Fruit fly (Drosophila melanogaster) ovary, adult (tissue): ENCODE data around the gene Rpn1.

ENCODE experiments used
- CG17801 ChIP-seq: fragments of 200-800 bp; optimal IDR thresholded peaks from 2 replicates; lab custom pipeline; 2019; ENCODE audit warnings: missing biosample characterization, mild to moderate bottlenecking, missing genetic modification characterization, moderate library complexity; ENCODE audit not compliant: partially characterized antibody

Rpn1 gene

DNA sequence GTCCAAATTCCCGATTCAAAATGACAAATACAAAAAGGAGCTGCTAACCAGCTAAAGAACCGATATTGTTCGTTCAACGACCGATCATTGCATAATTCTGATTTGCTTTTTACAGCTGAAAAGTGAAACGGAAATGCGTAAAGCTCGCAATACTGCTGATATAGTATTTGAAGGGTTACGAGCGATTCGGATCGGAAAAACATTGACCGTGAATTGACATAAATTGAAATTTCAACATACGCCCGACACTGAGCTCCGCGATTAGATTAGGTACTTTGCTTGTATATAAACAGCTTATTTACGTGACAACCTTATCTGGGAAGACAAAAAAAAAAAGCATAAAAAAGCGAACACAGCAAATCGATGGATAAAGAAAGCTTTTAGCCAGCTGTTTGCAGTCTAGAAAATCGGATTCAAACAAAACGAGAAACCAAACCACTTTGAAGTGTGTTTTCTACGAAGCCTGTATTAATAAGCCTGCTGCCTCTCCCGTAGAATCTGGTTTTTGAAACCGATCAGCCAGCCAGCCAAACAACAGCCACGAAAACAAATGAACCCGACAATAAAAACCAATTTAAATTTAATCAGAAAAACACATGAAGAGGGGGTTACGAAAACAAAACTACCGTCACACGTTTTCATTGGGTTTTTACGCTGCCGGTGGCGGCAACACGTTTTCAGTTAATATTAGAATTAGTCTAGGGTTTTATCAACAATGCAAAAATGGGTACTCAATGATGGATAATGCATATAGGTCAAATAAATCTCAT is 13.2 kb upstream of the Rpn1 start:
- no peak for TF ChIP-seq CG17801

DNA sequence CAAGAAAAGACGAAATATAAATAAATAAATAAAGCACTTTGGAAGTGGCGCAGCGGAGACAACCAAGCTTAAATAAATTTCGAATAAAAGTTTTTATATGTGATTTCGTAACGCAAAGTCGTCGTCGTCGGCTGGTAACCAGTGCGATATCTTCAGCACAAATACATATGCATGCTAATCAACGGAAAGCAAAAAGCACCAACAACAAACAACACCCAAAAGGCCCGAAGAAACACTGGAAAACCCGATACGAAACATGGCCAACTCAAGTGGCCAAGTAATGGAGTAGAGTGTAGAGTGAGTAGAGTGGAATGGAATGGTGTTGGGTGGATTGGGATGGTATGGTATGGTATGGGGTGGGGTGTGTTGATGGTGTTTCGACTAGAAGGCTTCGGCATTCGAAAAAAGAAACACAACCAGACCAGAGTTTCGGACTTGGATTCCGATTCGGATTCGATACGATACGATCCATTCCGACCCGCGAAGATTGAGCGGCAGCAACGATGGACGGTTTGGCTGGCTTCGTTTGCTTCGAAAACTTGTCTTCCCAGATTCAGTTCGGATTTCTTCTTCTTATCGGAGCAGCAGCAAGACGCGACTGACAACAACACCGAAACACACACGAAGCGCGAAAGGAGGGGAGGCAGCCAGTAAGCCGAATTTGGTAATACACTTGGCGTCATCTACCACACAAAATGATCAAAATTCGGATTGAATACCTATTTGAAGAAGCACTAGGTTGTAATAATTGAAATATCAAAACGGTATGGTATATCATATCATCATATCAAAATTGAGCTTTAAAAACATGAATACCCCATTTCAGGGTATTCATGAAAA is 12.1 kb upstream of the Rpn1 start:
- TF ChIP-seq CG17801, result peak; percentile 50

DNA sequence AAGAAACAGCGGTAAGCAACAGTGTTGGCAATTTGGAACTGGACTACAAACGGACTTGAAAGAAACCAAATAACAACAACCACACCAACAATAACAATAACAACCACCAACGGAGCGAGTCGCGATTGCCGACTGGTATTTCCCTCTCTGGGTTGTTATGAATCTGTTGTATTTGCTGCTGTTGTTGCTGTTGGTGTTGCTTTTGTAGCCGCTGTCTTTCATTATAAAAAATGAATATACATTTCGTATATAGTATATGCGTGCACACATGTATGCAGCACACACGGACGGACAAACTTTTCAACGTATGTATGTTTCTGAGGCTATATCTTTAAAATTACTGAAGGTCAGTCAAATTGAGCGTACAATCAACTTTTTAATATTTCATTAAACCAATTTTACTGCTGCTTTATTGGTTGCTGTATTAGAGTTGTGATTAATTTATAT is 11.4 kb upstream of the Rpn1 start:
- TF ChIP-seq CG17801, result no peak

DNA sequence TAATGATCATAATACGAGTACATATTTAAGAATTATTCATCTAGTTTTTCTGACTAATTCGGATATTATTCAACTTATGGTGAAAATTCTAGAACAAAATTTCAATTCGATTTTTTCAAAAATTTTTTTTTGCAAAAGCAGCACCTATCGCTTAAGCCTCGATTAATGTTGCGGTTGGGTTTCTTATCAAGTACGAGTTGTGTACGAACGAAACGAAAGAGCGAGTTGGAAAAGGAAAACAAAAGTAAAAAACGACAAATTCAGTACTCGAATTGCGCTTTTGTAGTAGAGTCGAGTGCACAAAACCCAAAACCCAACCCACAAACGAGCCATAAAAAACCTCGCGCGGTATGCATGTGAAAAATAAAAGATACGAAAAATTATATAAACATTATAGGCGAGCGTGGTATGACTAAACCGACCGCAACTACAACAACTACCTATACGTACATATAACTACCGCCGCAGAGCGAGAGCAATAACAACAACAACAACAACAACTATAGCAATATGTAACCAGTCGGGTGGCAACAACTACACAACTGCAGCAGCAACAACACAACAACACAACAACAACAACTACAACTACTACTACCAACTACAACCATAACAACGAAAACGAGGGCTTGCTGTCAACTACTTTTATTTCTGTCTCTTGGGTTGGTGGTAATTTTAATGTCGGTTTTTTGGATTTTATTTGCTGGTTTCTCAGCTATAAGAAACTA is 10.3 kb upstream of the Rpn1 start:
- TF ChIP-seq CG17801, result peak; percentile 25

DNA sequence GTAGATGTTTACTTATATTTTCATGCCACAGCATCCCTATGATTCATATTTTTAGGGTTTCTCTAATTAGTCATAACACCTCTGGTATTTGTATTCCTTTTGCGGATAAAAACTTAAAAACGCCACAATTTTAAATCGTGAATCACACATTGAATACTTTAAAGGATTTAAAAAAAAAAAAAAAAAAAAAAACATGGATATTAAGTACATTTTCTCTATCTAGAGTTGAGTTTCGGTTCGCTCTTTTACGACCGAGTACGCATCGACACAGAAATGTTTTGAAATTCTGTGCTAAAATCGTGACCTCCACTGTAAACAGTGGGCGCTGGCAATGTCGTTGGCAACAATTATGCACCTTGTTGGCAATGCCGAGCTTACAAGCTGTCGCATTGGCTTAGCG is 9.4 kb upstream of the Rpn1 start:
- TF ChIP-seq CG17801, result no peak

DNA sequence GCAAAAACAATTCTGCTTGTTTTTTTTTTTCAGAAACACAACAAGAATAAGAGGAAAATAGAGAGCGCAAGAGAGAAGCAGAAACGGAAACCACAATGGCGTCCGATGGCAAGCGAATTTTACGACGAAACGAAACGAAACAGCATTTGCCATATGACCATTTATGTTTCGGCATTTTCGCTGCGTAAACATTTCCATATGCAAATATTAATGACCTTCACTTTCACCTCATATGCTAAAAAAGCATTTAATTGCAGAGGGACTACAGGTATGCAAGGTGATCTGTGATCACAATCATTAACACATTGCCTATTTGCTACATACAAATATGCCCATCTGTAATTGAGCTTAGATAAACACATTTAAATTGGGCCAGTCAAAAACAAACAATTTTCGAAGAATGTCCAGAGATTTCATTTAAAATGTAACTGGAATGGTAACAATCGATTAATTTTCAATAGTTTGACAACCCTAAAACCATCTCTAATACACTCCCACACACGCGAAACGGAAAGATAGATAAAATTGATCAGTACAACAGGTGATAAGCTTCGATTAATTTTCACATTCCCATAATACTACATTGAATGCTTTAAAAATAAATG is 8.6 kb upstream of the Rpn1 start:
- TF ChIP-seq CG17801, result peak; percentile 59

DNA sequence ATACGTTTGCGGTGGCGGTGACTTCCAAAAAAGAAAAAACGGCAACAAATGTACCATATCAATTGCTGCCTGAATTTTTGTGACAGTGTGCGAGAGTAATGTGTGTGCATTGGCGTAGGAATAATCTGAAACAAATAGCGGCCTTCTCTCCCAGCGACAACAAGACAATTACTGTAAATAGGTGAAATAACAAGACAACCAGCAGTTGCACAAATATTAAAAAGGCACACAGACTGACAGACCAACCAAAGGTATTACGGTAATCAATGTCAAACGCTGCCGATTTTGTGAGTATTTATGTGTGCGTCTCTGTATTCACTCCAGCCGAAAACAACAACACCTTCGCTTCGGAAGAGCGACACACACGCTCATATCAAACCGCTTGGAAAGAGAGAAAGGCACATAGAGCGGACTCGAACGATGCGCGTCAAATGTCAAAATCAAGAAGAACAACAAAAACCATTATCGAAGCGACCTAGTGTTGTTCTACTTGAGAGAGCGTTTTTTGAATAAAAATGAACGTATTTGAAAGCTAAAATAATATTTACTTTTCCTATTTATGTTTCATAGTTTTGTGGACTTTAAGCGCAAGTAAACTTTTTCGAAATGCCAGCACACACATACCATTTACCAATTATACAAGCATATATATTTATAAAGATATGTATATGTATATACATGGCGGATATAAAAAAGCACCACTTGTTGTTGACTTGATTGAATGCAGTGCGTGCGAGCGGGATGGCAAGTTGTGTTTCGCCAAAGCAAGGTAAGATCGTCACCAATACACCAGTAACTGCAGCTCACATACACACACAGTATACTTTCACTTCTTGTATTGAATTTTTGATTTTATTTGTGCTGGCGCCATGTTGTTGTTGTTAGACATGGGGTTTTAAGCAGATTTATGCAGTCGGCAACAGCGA is 7.8 kb upstream of the Rpn1 start:
- no peak for TF ChIP-seq CG17801

DNA sequence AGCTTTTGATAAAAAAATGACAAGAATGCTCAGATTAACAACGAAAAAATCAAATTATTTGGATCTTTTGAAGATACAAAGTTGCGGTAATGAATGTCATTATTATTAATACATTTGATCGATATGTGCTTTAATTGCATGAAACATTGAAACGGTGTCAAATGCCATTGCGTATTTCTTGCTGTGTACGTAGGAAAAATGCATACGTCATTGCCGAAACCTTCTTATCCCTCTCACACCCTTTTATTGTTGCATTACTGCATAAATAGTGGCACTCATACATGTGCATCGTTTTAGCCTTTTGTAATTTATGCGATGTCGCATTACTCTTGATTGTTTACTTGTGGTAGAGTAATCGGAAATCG is 7.2 kb upstream of the Rpn1 start:
- TF ChIP-seq CG17801, result no peak

DNA sequence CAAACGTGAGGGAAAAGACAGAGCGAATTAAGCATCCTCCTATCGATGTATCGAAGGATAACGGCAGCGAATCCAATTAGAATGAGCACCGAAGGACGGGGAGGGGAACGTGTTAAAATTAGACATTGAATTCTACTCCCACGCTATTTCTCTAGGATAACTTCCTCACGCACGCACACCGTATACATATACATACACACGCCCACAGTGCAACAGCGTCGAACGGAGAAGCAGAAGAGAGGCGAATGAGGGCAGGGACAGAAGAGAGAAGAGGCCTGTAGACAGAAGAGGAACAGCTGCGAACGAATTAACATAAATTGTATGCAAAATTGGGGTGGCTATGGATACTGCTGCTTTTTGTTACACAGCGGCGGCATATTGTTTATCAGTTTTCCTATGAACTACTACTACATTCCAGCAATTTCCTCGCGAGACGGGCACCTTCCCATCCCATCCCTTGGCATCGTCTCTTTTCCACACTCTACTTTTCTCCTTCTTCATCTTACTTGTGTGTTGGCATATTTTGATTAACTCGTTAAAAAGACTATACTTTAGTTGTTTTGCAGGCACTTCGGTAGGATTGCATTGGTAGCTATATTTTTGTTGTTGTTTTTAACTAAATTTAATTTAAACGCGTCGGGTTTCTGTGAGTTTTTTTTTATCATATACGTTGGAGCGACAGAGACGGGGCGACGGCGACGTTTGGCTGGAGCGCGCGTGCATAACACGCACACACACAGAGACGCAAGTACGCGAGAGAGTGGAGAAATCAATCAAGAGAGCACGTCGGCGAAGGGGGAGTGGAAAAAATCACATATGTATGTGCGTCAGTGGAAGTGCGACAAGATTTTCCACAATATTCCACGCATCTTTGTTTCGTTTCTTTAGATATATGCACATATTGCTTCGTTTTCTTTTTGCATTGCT is 6.4 kb upstream of the Rpn1 start:
- no peak for TF ChIP-seq CG17801

DNA sequence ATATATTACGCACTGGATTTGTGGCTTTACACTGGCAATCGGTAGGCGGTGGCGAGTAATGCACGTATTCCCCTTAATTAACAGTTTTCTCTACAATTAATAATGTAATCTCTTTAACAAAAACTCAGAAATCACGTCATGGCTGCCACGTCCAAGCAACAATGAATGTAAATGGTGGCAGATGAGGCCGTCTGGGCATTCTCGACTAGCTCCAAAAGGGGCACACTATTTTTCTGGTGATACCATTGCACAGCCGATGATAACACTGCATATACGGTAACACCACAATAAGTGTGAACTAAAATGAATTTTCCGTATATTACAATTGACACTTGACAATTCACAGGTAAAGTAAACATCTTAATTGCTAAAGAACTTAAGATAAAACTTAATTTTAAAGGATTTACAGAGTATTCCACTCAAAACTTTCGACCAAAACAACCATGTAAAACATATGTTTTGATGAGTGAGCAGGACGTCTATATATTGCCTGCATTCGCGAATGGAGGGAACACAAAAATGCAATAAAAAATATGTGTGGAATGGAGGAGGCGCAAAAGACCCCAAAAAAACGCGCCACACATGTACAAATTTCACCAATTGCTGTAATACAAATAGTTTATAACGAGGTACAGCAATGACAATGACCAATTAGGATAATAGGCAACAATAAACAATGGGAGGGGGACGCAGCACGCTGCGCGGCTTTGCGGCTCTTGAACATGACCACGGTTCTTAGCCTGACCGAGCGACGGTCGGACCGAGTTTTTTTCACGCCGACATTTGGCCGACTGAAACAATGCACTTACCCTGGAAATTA is 5.4 kb upstream of the Rpn1 start:
- no peak for TF ChIP-seq CG17801

DNA sequence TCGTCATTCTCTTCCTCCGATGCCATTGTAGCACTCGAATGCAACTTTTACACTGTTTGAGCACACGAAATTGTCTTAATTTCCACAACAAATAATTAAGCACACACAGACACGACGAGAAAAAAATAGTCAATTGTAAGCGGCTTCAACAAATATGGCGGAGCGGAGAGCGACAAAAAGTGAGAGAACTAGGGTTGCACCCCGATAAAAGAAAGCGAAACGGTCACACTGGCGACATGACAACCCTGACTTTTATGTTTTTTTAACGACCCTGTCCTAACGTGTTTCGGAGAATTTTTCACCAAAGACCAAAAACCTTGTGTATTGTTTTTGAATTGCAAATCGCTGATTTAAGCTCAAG is 4.8 kb upstream of the Rpn1 start, which contains the start of the genes Mi-2 and Prp3:
Gene Mi-2 (minus strand): TSS at position 162 of the 361 bp plus-strand sequence.
Gene Prp3 (plus strand): TSS at position 247 of the 361 bp plus-strand sequence.
- peak; percentile 46 for TF ChIP-seq CG17801

DNA sequence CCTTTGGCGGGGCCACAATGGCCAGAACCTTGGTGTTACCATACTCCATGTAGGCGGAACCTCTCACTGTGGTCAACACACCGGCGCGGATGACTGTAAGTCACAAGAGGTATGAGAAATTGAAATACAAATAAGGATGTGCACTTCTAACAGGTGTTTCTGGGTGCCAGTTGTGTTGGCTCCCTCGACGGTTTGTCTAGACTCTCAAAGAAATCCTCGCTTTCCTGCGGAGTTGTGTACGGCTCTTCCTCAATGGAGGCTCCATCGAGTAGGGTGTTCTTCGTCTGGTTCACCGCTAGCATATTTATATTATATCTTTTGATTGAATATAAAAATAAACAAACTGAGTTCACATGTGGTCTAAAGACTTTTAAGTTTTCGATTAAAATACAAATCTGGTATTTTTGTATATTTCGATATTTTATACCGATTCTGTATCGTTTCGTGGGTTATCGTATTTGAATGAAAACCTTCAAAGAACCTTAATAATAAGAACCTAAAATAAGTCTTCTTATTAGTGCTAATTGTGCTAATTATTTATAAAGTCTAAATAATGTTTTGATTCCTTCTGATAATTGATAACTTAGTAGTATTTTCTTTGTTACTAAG is 1.4 kb upstream of the Rpn1 start, which contains the start of gene Mtr3:
Gene Mtr3 (minus strand): TSS at position 388 of the 609 bp plus-strand sequence.
- TF ChIP-seq CG17801, result no peak

DNA sequence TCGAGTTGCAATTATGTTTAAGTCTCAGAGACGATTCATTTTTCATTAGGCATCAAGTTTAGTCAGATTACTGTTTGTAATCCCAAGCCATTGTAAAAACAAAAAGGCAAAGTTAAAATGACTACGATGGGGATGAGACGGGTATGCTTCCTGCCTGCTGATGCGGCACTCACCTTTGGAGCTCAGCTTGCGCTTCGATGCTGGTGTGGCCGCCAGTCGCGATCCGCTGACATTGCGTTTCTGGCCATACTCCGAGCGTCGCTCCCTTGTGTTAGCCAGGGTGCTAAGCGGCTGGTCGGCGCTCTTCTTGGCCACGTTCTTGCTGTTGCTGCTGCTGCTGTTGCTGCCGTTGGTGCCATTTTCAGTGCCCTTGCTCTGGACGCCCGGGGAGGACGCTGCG is 5.1 kb downstream of the Rpn1 start:
- no peak for TF ChIP-seq CG17801
